Worm (Caenorhabditis elegans) whole organism, L1 larva: ENCODE data around the gene K07H8.12.

ENCODE experiments used
- blmp-1 ChIP-seq: fragments of 150-350 bp; optimal IDR thresholded peaks from 2 replicates; lab custom pipeline; 2014; ENCODE audit warnings: missing biosample characterization, missing genetic modification characterization
- dsc-1 ChIP-seq: sonication (generic microtip); optimal IDR thresholded peaks from 2 replicates; lab custom pipeline; 2016; ENCODE audit warnings: mild to moderate bottlenecking, missing genetic modification characterization, missing compliant biosample characterization
- egl-27 ChIP-seq, 2 experiments: fragments of 150-350 bp in 1 of 2; sonication (generic microtip); optimal IDR thresholded peaks; 3 replicates each; lab custom pipeline; 2017 to 2018; ENCODE audit warnings: missing biosample characterization in 2 of 2, missing genetic modification characterization in 2 of 2, missing genetic modification reagents in 2 of 2
- fkh-10 ChIP-seq: sonication (generic microtip); optimal IDR thresholded peaks from 2 replicates; lab custom pipeline; 2017; ENCODE audit warnings: missing biosample characterization, missing genetic modification reagents, missing genetic modification characterization
- lin-35 ChIP-seq, 2 experiments: fragments of 150-350 bp; optimal IDR thresholded peaks; 2 replicates each; lab custom pipeline; 2014; ENCODE audit warnings: missing biosample characterization in 2 of 2, missing genetic modification characterization in 2 of 2, missing genetic modification reagents in 2 of 2
- mdl-1 ChIP-seq, 2 experiments: fragments of 150-350 bp; optimal IDR thresholded peaks; 2 replicates each; lab custom pipeline; 2014 to 2017; ENCODE audit warnings: missing biosample characterization in 2 of 2, missing genetic modification characterization in 2 of 2, inconsistent platforms in 1 of 2
- nhr-28 ChIP-seq: fragments of 150-350 bp; optimal IDR thresholded peaks from 2 replicates; lab custom pipeline; 2014; ENCODE audit warnings: missing biosample characterization, missing genetic modification characterization
- rnt-1 ChIP-seq: sonication (generic microtip); optimal IDR thresholded peaks from 2 replicates; lab custom pipeline; 2016; ENCODE audit warnings: mild to moderate bottlenecking, missing genetic modification characterization, moderate library complexity, missing compliant biosample characterization
- sptf-1 ChIP-seq: fragments of 150-350 bp; optimal IDR thresholded peaks from 2 replicates; lab custom pipeline; 2014; ENCODE audit warnings: missing biosample characterization, missing genetic modification characterization

ce11 chrIV:8307408-8307807, 30.9 kb upstream of the K07H8.12 start:
- no peak for TF ChIP-seq fkh-10 (GFP tag; lab: Kevin White, UChicago)
- TF ChIP-seq dsc-1, result no peak
- TF ChIP-seq rnt-1, result no peak
- no peak for TF ChIP-seq mdl-1 (tag; optimal IDR thresholded peaks at IDR 0.05; lab: Kevin White, UChicago)
- no peak for TF ChIP-seq sptf-1
- no peak for TF ChIP-seq blmp-1
- TF ChIP-seq lin-35 (GFP tag; optimal IDR thresholded peaks at IDR 0.05; lab: Kevin White, UChicago), result no peak
- no peak for TF ChIP-seq egl-27 (tag; optimal IDR thresholded peaks at IDR 0.05; lab: Kevin White, UChicago)
- no peak for TF ChIP-seq nhr-28 (tag; lab: Kevin White, UChicago)
